Fruit fly (Drosophila melanogaster) whole organism: ENCODE results near the gene CG6254.

Source experiments
- CG8478 ChIP-seq: fragments of >200 bp; optimal IDR thresholded peaks from 2 replicates; lab custom pipeline; 2018; ENCODE audit warnings: inconsistent platforms
- Dll ChIP-seq: fragments of >200 bp; optimal IDR thresholded peaks from 2 replicates; lab custom pipeline; 2017
- EcR ChIP-seq, 2 experiments: fragments of >200 bp; optimal IDR thresholded peaks; 2 replicates each; lab custom pipeline; 2017; ENCODE audit warnings: missing biosample characterization in 2 of 2, missing genetic modification characterization in 2 of 2, missing genetic modification reagents in 2 of 2
- pan ChIP-seq: fragments of >200 bp; optimal IDR thresholded peaks from 2 replicates; lab custom pipeline; 2017
- psq ChIP-seq: fragments of >200 bp; optimal IDR thresholded peaks from 2 replicates; lab custom pipeline; 2017
- usp ChIP-seq: fragments of >200 bp; optimal IDR thresholded peaks from 2 replicates; lab custom pipeline; 2017; ENCODE audit warnings: missing biosample characterization, missing genetic modification characterization, mixed read lengths

Gene CG6254

dm6 chr3R:10166334-10166733 is 5.2 kb upstream of the CG6254 start:
- TF ChIP-seq psq, result no peak
- TF ChIP-seq usp (GFP tag; lab: Kevin White, UChicago), result no peak
- no peak for TF ChIP-seq EcR (GFP tag; optimal IDR thresholded peaks at IDR 0.05; lab: Kevin White, UChicago)
- no peak for TF ChIP-seq CG8478 (lab: Kevin White, UChicago)
- TF ChIP-seq Dll (lab: Kevin White, UChicago), result no peak
- no peak for TF ChIP-seq pan (lab: Kevin White, UChicago)

dm6 chr3R:10153957-10154685 is 7.0 kb downstream of the CG6254 start:
- no peak for TF ChIP-seq Dll (lab: Kevin White, UChicago)
- TF ChIP-seq psq, result no peak
- no peak for TF ChIP-seq EcR (GFP tag; optimal IDR thresholded peaks at IDR 0.05; lab: Kevin White, UChicago)
- TF ChIP-seq CG8478 (lab: Kevin White, UChicago), result no peak
- TF ChIP-seq usp (GFP tag; lab: Kevin White, UChicago), result no peak
- no peak for TF ChIP-seq pan (lab: Kevin White, UChicago)

dm6 chr3R:10151830-10152513 is 9.2 kb downstream of the CG6254 start, which contains the start of gene CG34303:
Gene CG34303, minus strand, starts transcription at chr3R:10151880.
- no peak for TF ChIP-seq Dll (lab: Kevin White, UChicago)
- no peak for TF ChIP-seq CG8478 (lab: Kevin White, UChicago)
- no peak for TF ChIP-seq usp (GFP tag; lab: Kevin White, UChicago)
- TF ChIP-seq pan (lab: Kevin White, UChicago), result no peak

dm6 chr3R:10150555-10150954 is 10.6 kb downstream of the CG6254 start:
- TF ChIP-seq EcR (GFP tag; optimal IDR thresholded peaks at IDR 0.05; lab: Kevin White, UChicago) (no peak), pan (lab: Kevin White, UChicago) (no peak), psq (no peak), usp (GFP tag; lab: Kevin White, UChicago) (no peak), Dll (lab: Kevin White, UChicago) (no peak), CG8478 (lab: Kevin White, UChicago) (no peak)

dm6 chr3R:10149667-10150398 is 11.3 kb downstream of the CG6254 start:
- no peak for TF ChIP-seq EcR (GFP tag; optimal IDR thresholded peaks at IDR 0.05; lab: Kevin White, UChicago)
- TF ChIP-seq Dll (lab: Kevin White, UChicago), result no peak
- no peak for TF ChIP-seq psq
- no peak for TF ChIP-seq usp (GFP tag; lab: Kevin White, UChicago)
- no peak for TF ChIP-seq CG8478 (lab: Kevin White, UChicago)
- no peak for TF ChIP-seq pan (lab: Kevin White, UChicago)

dm6 chr3R:10148376-10148887 is 12.7 kb downstream of the CG6254 start:
- TF ChIP-seq CG8478 (lab: Kevin White, UChicago) (no peak), Dll (lab: Kevin White, UChicago) (no peak), EcR (GFP tag; optimal IDR thresholded peaks at IDR 0.05; lab: Kevin White, UChicago) (no peak), pan (lab: Kevin White, UChicago) (no peak), psq (no peak), usp (GFP tag; lab: Kevin White, UChicago) (no peak)

- no peak for TF ChIP-seq EcR (GFP tag; optimal IDR thresholded peaks at IDR 0.05; lab: Kevin White, UChicago)
- TF ChIP-seq pan (lab: Kevin White, UChicago), result no peak
- no peak for TF ChIP-seq psq
- no peak for TF ChIP-seq usp (GFP tag; lab: Kevin White, UChicago)
- TF ChIP-seq Dll (lab: Kevin White, UChicago), result no peak
- no peak for TF ChIP-seq CG8478 (lab: Kevin White, UChicago)
Observed at dm6 chr3R:10147176-10147575, 14.0 kb downstream of the CG6254 start.

- TF ChIP-seq Dll (lab: Kevin White, UChicago), result no peak
Observed at dm6 chr3R:10144103-10144998, 16.8 kb downstream of the CG6254 start, which contains the start of the genes TAF1B and Invadolysin. Gene TAF1B, minus strand, starts transcription at chr3R:10144184. Gene Invadolysin, plus strand, starts transcription at chr3R:10144668.

- TF ChIP-seq psq (no peak), Dll (lab: Kevin White, UChicago) (no peak)
Observed at dm6 chr3R:10142770-10143169, 18.4 kb downstream of the CG6254 start, which contains the start of gene CG42759. Gene CG42759, plus strand, starts transcription at chr3R:10143070.

- no peak for TF ChIP-seq CG8478 (lab: Kevin White, UChicago)
- no peak for TF ChIP-seq pan (lab: Kevin White, UChicago)
- TF ChIP-seq usp (GFP tag; lab: Kevin White, UChicago), result no peak
- no peak for TF ChIP-seq Dll (lab: Kevin White, UChicago)
- no peak for TF ChIP-seq psq
- TF ChIP-seq EcR (GFP tag; optimal IDR thresholded peaks at IDR 0.05; lab: Kevin White, UChicago), result no peak
Observed at dm6 chr3R:10139649-10140598, 21.2 kb downstream of the CG6254 start, which contains the start of gene tws. Gene tws, minus strand, starts transcription at chr3R:10139772.
